Fruit fly (Drosophila melanogaster) whole organism: ENCODE data around the gene CG12075.

ENCODE experiments used
- CG8478 ChIP-seq: fragments of >200 bp; optimal IDR thresholded peaks from 2 replicates; lab custom pipeline; 2018; ENCODE audit warnings: inconsistent platforms
- Dll ChIP-seq: fragments of >200 bp; optimal IDR thresholded peaks from 2 replicates; lab custom pipeline; 2017
- EcR ChIP-seq, 2 experiments: fragments of >200 bp; optimal IDR thresholded peaks; 2 replicates each; lab custom pipeline; 2017; ENCODE audit warnings: missing biosample characterization in 2 of 2, missing genetic modification characterization in 2 of 2, missing genetic modification reagents in 2 of 2
- pan ChIP-seq: fragments of >200 bp; optimal IDR thresholded peaks from 2 replicates; lab custom pipeline; 2017
- psq ChIP-seq: fragments of >200 bp; optimal IDR thresholded peaks from 2 replicates; lab custom pipeline; 2017
- usp ChIP-seq: fragments of >200 bp; optimal IDR thresholded peaks from 2 replicates; lab custom pipeline; 2017; ENCODE audit warnings: missing biosample characterization, missing genetic modification characterization, mixed read lengths

DNA sequence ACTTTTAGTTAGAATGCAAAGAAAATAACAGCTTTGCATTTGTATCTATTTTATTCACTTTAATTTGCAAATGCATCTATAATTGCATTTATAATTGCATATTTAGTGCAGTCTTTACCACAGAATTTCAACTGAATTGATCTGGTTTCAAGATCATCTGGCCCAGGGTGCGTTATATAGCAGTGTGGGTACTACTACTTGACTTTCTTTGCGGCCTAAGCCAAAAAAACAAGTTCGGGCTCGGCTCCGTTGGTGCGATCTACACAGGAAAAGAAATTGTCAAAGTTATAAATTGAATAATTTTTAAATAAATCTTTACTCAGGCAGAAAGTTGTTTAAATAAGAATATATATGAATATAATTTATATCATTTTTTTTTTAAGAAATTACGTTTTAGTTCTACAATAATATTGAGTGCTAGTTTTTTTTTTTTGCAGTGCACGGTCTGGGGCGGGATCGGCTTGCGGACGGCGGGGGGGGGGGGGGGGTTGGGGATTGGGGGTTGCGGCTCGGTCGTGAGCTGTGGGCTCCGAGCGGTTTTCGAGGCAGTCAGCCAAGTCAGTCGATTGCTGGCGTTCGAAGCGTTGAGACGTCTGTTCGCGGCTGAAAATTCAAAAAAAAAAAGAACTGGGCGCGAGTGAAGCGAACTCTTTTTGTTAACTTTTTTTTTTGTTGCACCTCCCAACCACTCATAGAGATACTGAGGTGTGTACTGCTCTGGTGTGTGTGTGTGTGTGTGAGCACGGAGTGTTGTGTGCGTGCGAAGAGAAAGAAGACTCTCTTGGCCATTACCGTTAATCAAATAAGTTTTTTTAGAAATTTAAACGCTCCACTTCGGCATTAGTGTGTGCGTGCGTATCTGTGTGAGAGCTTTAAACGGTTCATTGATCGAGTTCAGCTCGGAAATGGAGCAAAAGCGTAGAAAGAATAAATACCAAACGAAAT lies 25.7 kb downstream of the CG12075 start:
- TF ChIP-seq usp (GFP tag; lab: Kevin White, UChicago), result no peak
- TF ChIP-seq psq (lab: Kevin White, UChicago), result no peak
- no peak for TF ChIP-seq EcR (GFP tag; optimal IDR thresholded peaks at IDR 0.05; lab: Kevin White, UChicago)
- no peak for TF ChIP-seq Dll (lab: Kevin White, UChicago)
- no peak for TF ChIP-seq pan (lab: Kevin White, UChicago)
- no peak for TF ChIP-seq CG8478 (lab: Kevin White, UChicago)
